Fruit fly (Drosophila melanogaster) S2 (cell line): ENCODE data around the gene Hsp70Aa.
A peak's percentile ranks its signal among the peaks of the same experiment; 100 is the strongest.

Experiments used
- CG8478 ChIP-seq: fragments of >200 bp; optimal IDR thresholded peaks from 2 replicates; lab custom pipeline; 2018
- CTCF ChIP-seq, 2 experiments: fragments of >200 bp; optimal IDR thresholded peaks; 2 replicates each; lab custom pipeline; 2018

Gene Hsp70Aa

dm6 chr3R:11947079-11947869 lies 9.1 kb downstream of the Hsp70Aa start:
- no peak for TF ChIP-seq CTCF (optimal IDR thresholded peaks at IDR 0.05; lab: Kevin White, UChicago)

- no peak for TF ChIP-seq CTCF (optimal IDR thresholded peaks at IDR 0.05; lab: Kevin White, UChicago)
- TF ChIP-seq CG8478 (lab: Kevin White, UChicago), result no peak
These were observed 10.7 kb downstream of the Hsp70Aa start for dm6 chr3R:11945450-11946317.

dm6 chr3R:11941116-11941515 lies 15.2 kb downstream of the Hsp70Aa start:
- no peak for TF ChIP-seq CG8478 (lab: Kevin White, UChicago)
- TF ChIP-seq CTCF (optimal IDR thresholded peaks at IDR 0.05; lab: Kevin White, UChicago), result no peak

- TF ChIP-seq CG8478 (lab: Kevin White, UChicago) (no peak), CTCF (optimal IDR thresholded peaks at IDR 0.05; lab: Kevin White, UChicago) (no peak)
These were observed 18.8 kb downstream of the Hsp70Aa start for dm6 chr3R:11937427-11938114.

dm6 chr3R:11933903-11934302 lies 22.4 kb downstream of the Hsp70Aa start:
- TF ChIP-seq CG8478 (lab: Kevin White, UChicago) (no peak), CTCF (optimal IDR thresholded peaks at IDR 0.05; lab: Kevin White, UChicago) (peak; percentile 52 to 55)

dm6 chr3R:11930962-11931361 lies 25.4 kb downstream of the Hsp70Aa start, which contains the start of gene CG14731:
Gene CG14731, plus strand, starts transcription at chr3R:11931262.
- TF ChIP-seq CTCF (optimal IDR thresholded peaks at IDR 0.05; lab: Kevin White, UChicago) (no peak), CG8478 (lab: Kevin White, UChicago) (no peak)

- no peak for TF ChIP-seq CTCF (optimal IDR thresholded peaks at IDR 0.05; lab: Kevin White, UChicago)
- TF ChIP-seq CG8478 (lab: Kevin White, UChicago), result no peak
These were observed 35.7 kb downstream of the Hsp70Aa start for dm6 chr3R:11920605-11921004.
